Worm (Caenorhabditis elegans) whole organism, late embryonic: Measurements from ENCODE around the gene srx-136.

Experiments used
- F13H6.1 ChIP-seq: sonication (generic microtip); optimal IDR thresholded peaks from 2 replicates; lab custom pipeline; 2016; ENCODE audit warnings: missing genetic modification characterization, missing compliant biosample characterization
- K02D7.2 ChIP-seq: sonication (generic microtip); optimal IDR thresholded peaks from 2 replicates; lab custom pipeline; 2017; ENCODE audit warnings: mild to moderate bottlenecking, missing genetic modification characterization, missing compliant biosample characterization
- ama-1 ChIP-seq: fragments of 150-350 bp; optimal IDR thresholded peaks from 2 replicates; lab custom pipeline; 2014
- ceh-19 ChIP-seq: fragments of 200-800 bp; sonication (Bioruptor generic); optimal IDR thresholded peaks from 2 replicates; lab custom pipeline; 2018; ENCODE audit warnings: mild to moderate bottlenecking, missing genetic modification characterization, missing compliant biosample characterization
- dve-1 ChIP-seq: sonication (generic microtip); optimal IDR thresholded peaks from 2 replicates; lab custom pipeline; 2017; ENCODE audit warnings: antibody characterized with exemption, mild to moderate bottlenecking, missing genetic modification characterization, missing compliant biosample characterization
- fkh-10 ChIP-seq: fragments of 150-350 bp; optimal IDR thresholded peaks from 2 replicates; lab custom pipeline; 2014; ENCODE audit warnings: missing biosample characterization, missing genetic modification reagents, missing genetic modification characterization
- lin-11 ChIP-seq: fragments of 200-800 bp; sonication (Bioruptor generic); optimal IDR thresholded peaks from 2 replicates; lab custom pipeline; 2018; ENCODE audit warnings: mild to moderate bottlenecking, missing genetic modification characterization, missing compliant biosample characterization
- nhr-11 ChIP-seq: fragments of 150-350 bp; optimal IDR thresholded peaks from 2 replicates; lab custom pipeline; 2014; ENCODE audit warnings: missing biosample characterization, missing genetic modification characterization
- pag-3 ChIP-seq: sonication (generic microtip); optimal IDR thresholded peaks from 2 replicates; lab custom pipeline; 2016; ENCODE audit warnings: missing compliant biosample characterization, missing genetic modification characterization, borderline replicate concordance
- ref-2 ChIP-seq: sonication (generic microtip); optimal IDR thresholded peaks from 2 replicates; lab custom pipeline; 2016; ENCODE audit warnings: missing genetic modification characterization, missing compliant biosample characterization
- sox-4 ChIP-seq: sonication (generic microtip); optimal IDR thresholded peaks from 2 replicates; lab custom pipeline; 2017; ENCODE audit warnings: mild to moderate bottlenecking, missing genetic modification characterization, inconsistent platforms, missing compliant biosample characterization
- unc-55 ChIP-seq: sonication (generic microtip); optimal IDR thresholded peaks from 2 replicates; lab custom pipeline; 2017; ENCODE audit warnings: missing biosample characterization, missing genetic modification reagents, missing genetic modification characterization
- unc-86 ChIP-seq: sonication (generic microtip); optimal IDR thresholded peaks from 2 replicates; lab custom pipeline; 2016; ENCODE audit warnings: missing genetic modification characterization, missing compliant biosample characterization
- ztf-16 ChIP-seq: sonication (generic microtip); optimal IDR thresholded peaks from 2 replicates; lab custom pipeline; 2017; ENCODE audit warnings: missing genetic modification characterization, missing compliant biosample characterization

DNA sequence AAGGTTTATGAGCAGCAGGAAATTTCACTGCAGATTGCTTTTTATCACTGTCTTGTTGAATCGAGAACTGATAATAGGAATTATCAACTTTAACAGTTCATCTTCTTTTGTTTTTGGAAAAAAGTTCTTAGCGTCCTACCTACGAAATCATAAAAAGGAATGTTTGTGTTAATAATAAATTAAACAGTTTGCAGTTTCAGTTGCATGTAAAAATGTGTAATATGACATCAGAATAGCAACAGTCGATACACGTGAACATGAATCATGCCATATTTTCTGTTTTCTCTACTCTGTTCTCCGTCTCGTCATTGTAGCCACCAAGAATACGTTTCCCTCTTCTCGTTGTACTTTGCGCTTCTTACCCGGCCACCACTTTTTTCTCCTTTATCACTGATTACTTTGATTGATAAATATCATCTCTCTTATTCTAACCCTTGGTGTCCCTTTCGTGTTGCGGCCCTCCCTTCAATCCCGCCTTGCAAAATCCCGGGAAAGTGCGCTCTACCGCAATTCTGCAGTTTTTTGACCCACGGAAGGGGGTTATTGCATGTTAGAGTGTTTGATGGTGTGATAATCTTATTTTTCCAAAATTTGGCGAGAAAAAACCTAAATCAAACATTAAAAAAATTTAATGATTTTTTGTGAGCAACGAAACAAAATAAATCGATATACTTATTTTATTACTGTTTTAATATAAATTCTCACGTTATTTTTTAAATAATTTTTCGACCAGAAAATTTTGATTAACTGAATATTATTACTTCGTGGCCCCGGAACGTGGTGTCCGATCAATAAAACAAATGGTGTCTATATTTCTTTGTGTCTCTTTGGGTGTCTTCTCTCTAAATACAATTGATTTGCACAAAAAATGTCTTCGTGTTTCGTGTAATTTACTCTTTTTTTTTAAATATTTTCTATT, 35.5 kb downstream of the srx-136 start, which contains the start of gene sptl-3:
- no peak for TF ChIP-seq unc-86 (tag; lab: Kevin White, UChicago)
- TF ChIP-seq F13H6.1 (tag; lab: Kevin White, UChicago) = no peak
- TF ChIP-seq ama-1 (lab: Kevin White, UChicago) = no peak
- TF ChIP-seq pag-3 (tag; lab: Kevin White, UChicago) = no peak
- TF ChIP-seq ztf-16 (tag; lab: Kevin White, UChicago) = no peak
- no peak for TF ChIP-seq dve-1
- no peak for TF ChIP-seq unc-55
- TF ChIP-seq fkh-10 (GFP tag; lab: Kevin White, UChicago) = no peak
- no peak for TF ChIP-seq lin-11 (tag; lab: Kevin White, UChicago)
- no peak for TF ChIP-seq sox-4 (tag; lab: Kevin White, UChicago)
- no peak for TF ChIP-seq ceh-19 (GFP tag; lab: Kevin White, UChicago)
- TF ChIP-seq nhr-11 (tag; lab: Kevin White, UChicago) = no peak
- no peak for TF ChIP-seq ref-2
- no peak for TF ChIP-seq K02D7.2 (tag; lab: Kevin White, UChicago)
